Worm (Caenorhabditis elegans): ENCODE measurements around the gene K01B6.3.

Gene K01B6.3

DNA sequence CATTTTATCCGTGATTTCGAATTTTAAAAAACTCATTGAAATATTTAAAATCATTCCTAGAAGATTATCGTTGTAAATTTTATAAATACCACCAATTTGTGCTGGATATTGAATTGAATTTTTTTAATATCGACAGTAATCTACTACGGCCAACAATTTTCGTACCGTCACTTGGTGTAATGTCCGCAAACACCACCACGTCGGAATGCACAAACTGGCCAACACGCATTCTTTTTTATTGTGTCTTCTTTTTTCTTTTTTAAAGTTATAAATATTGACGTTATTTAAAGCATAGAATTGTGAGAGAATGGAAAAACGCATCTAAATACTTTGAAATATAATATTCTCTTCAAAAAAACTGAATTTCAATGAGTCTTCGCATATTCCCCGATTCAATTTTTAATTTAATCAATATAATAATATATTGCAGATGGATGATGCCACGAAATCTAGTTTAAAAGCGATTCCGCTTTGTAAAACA lies 31.1 kb downstream of the K01B6.3 start, which contains the start of gene ufc-1:
TSS of gene ufc-1 (plus strand) at position 431 of the 481 bp plus-strand sequence.
- TF ChIP-seq hmg-4 (GFP tag; optimal IDR thresholded peaks at IDR 0.05) (no peak), tbx-11 (GFP tag; IDR thresholded peaks at IDR 0.05) (no peak), ama-1 (optimal IDR thresholded peaks at IDR 0.05) (no peak), sea-1 (GFP tag; conservative IDR thresholded peaks at IDR 0.05) (no peak), aly-1 (tag; optimal IDR thresholded peaks at IDR 0.05) (no peak), flt-1 (GFP tag; IDR thresholded peaks at IDR 0.05) (no peak), ceh-13 (GFP tag; optimal IDR thresholded peaks at IDR 0.05) (no peak), scrt-1 (GFP tag; IDR thresholded peaks at IDR 0.05) (no peak), ets-7 (tag; optimal IDR thresholded peaks at IDR 0.05) (no peak), ceh-36 (tag; optimal IDR thresholded peaks at IDR 0.05) (no peak), tbx-37 (GFP tag; conservative IDR thresholded peaks at IDR 0.05) (no peak), tra-4 (tag; optimal IDR thresholded peaks at IDR 0.05) (no peak), hnd-1 (tag; optimal IDR thresholded peaks at IDR 0.05) (no peak), pes-1 (GFP tag; IDR thresholded peaks at IDR 0.05) (no peak), B0310.2 (tag; optimal IDR thresholded peaks at IDR 0.05) (no peak), F13C5.2 (tag; optimal IDR thresholded peaks at IDR 0.05) (no peak)

DNA sequence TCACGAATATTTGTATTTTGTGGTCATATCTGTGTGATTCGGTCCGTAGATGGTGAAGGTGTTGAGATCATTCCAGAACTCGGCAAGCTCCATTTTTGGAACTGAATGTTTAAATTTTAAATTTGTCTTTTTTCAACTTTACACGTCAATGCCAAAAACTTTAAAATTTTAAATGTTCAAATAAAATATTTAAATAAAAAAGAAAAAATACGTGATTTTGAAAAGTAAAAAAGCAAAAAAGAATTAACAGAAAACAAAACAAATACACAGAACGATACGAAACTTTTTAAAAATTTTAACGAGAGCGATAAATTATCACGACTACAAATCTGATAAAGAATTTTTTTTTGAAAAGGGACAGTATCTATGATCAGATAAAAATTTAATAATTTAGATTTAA lies 34.2 kb downstream of the K01B6.3 start, which contains the start of gene elo-4:
TSS of gene elo-4 (minus strand) at position 101 of the 400 bp plus-strand sequence.
- TF ChIP-seq F13C5.2 (tag; optimal IDR thresholded peaks at IDR 0.05), result no peak
- TF ChIP-seq scrt-1 (GFP tag; IDR thresholded peaks at IDR 0.05), result no peak
- TF ChIP-seq pes-1 (GFP tag; IDR thresholded peaks at IDR 0.05), result no peak
- TF ChIP-seq tra-4 (tag; optimal IDR thresholded peaks at IDR 0.05), result no peak
- TF ChIP-seq tbx-37 (GFP tag; conservative IDR thresholded peaks at IDR 0.05), result no peak
- no peak for TF ChIP-seq hmg-4 (GFP tag; optimal IDR thresholded peaks at IDR 0.05)
- no peak for TF ChIP-seq aly-1 (tag; optimal IDR thresholded peaks at IDR 0.05)
- TF ChIP-seq B0310.2 (tag; optimal IDR thresholded peaks at IDR 0.05), result no peak
- TF ChIP-seq ama-1 (optimal IDR thresholded peaks at IDR 0.05), result no peak
- no peak for TF ChIP-seq ceh-13 (GFP tag; optimal IDR thresholded peaks at IDR 0.05)
- no peak for TF ChIP-seq hmbx-1 (tag; optimal IDR thresholded peaks at IDR 0.05)
- no peak for TF ChIP-seq tbx-11 (GFP tag; IDR thresholded peaks at IDR 0.05)
- TF ChIP-seq hnd-1 (tag; optimal IDR thresholded peaks at IDR 0.05), result no peak
- no peak for TF ChIP-seq ets-7 (tag; optimal IDR thresholded peaks at IDR 0.05)
- no peak for TF ChIP-seq flt-1 (GFP tag; IDR thresholded peaks at IDR 0.05)
- TF ChIP-seq ceh-36 (tag; optimal IDR thresholded peaks at IDR 0.05), result no peak
- TF ChIP-seq sea-1 (GFP tag; conservative IDR thresholded peaks at IDR 0.05), result no peak

DNA sequence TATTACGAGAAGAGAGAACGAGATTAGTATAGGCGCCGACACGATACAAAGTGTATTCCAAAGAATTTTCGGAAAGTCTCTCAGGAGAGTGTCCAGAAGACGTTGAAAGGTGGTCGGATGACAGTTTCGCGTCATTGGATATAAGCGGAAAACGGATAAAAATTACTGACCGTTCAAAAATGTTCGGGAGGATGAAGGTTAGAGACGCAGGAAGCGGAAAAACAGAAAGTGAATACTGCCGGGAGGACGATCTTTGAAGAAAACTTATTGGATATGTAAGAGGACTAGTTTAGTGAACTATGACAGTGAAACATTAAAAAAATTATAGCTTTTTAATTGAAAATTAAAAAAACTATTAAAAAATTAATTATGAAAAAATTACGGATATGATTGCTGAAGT lies 35.1 kb downstream of the K01B6.3 start:
- TF ChIP-seq hmbx-1 (tag; optimal IDR thresholded peaks at IDR 0.05), result no peak
- TF ChIP-seq aly-1 (tag; optimal IDR thresholded peaks at IDR 0.05), result no peak
- no peak for TF ChIP-seq sea-1 (GFP tag; conservative IDR thresholded peaks at IDR 0.05)
- TF ChIP-seq flt-1 (GFP tag; IDR thresholded peaks at IDR 0.05), result no peak
- no peak for TF ChIP-seq hnd-1 (tag; optimal IDR thresholded peaks at IDR 0.05)
- TF ChIP-seq ceh-13 (GFP tag; optimal IDR thresholded peaks at IDR 0.05), result no peak
- TF ChIP-seq F13C5.2 (tag; optimal IDR thresholded peaks at IDR 0.05), result no peak
- no peak for TF ChIP-seq tra-4 (tag; optimal IDR thresholded peaks at IDR 0.05)
- no peak for TF ChIP-seq pes-1 (GFP tag; IDR thresholded peaks at IDR 0.05)
- TF ChIP-seq scrt-1 (GFP tag; IDR thresholded peaks at IDR 0.05), result no peak
- no peak for TF ChIP-seq ama-1 (optimal IDR thresholded peaks at IDR 0.05)
- no peak for TF ChIP-seq hmg-4 (GFP tag; optimal IDR thresholded peaks at IDR 0.05)
- TF ChIP-seq tbx-37 (GFP tag; conservative IDR thresholded peaks at IDR 0.05), result no peak
- no peak for TF ChIP-seq B0310.2 (tag; optimal IDR thresholded peaks at IDR 0.05)

DNA sequence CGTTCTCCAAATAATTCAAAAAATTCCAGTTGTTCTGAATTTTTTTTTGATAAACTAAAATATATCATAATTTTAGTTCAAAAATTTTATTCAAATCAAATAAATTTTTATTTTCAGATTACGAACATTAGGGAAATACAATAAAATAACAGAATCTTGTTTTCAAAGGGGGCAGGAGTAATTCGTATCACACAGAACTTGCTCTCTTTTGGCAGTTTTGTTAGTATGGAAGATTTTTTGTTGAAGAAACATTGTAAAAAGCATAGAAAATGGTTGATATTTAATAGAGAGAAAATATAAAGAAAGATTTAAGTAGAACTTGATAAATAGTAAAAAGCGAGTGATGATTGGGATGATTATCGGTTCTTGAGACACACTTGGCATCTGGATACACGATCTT lies 36.8 kb downstream of the K01B6.3 start:
- TF ChIP-seq ceh-13 (GFP tag; optimal IDR thresholded peaks at IDR 0.05) (no peak), hmg-4 (GFP tag; optimal IDR thresholded peaks at IDR 0.05) (no peak), F13C5.2 (tag; optimal IDR thresholded peaks at IDR 0.05) (no peak), hnd-1 (tag; optimal IDR thresholded peaks at IDR 0.05) (no peak)

DNA sequence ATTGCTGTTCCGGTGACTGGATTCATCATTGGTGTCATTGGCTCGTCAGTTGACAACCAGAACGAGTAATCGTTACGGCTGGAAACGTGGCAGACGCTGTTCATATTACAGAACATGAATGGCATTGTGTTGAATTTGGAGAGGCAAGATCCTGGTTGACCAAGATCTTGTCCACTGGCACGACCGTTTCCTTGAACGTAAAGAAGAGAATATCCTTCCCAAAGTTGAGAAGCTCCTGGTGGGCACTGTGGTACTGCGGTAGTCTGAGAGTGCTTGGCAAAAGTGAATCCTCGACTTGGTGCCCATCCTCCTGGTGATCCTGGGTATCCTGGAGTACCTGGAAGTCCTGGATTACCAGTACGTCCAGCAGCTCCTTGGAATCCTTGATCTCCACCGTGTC lies 37.9 kb downstream of the K01B6.3 start:
- TF ChIP-seq tra-4 (tag; optimal IDR thresholded peaks at IDR 0.05) (no peak), F13C5.2 (tag; optimal IDR thresholded peaks at IDR 0.05) (no peak), ets-7 (tag; optimal IDR thresholded peaks at IDR 0.05) (no peak), scrt-1 (GFP tag; IDR thresholded peaks at IDR 0.05) (no peak), flt-1 (GFP tag; IDR thresholded peaks at IDR 0.05) (no peak), ceh-13 (GFP tag; optimal IDR thresholded peaks at IDR 0.05) (no peak), ama-1 (optimal IDR thresholded peaks at IDR 0.05) (no peak), hmg-4 (GFP tag; optimal IDR thresholded peaks at IDR 0.05) (no peak), hmbx-1 (tag; optimal IDR thresholded peaks at IDR 0.05) (no peak), B0310.2 (tag; optimal IDR thresholded peaks at IDR 0.05) (no peak), sea-1 (GFP tag; conservative IDR thresholded peaks at IDR 0.05) (no peak), tbx-37 (GFP tag; conservative IDR thresholded peaks at IDR 0.05) (no peak), pes-1 (GFP tag; IDR thresholded peaks at IDR 0.05) (no peak), aly-1 (tag; optimal IDR thresholded peaks at IDR 0.05) (no peak), tbx-11 (GFP tag; IDR thresholded peaks at IDR 0.05) (no peak), ceh-36 (tag; optimal IDR thresholded peaks at IDR 0.05) (no peak)

DNA sequence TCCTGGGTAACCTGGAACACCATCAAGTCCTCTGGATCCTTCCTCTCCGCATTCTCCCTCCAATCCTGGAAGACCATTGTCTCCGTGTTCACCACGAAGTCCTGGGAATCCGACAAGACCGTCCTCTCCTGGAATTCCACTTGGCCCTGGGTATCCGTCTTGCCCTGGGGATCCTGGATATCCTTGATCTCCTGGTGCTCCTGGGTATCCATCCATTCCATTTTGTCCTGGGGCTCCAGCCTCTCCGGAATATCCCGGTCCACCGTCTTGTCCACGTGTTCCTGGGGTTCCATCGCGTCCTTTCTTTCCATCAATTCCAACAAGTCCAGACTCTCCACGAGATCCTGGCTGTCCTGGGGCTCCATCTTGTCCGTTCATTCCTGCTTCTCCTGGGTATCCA lies 40.0 kb downstream of the K01B6.3 start:
- TF ChIP-seq sea-1 (GFP tag; conservative IDR thresholded peaks at IDR 0.05) (0 out of 2 replicates have a peak, but pooled peaks have one; percentile 13), hnd-1 (tag; optimal IDR thresholded peaks at IDR 0.05) (no peak), hmg-4 (GFP tag; optimal IDR thresholded peaks at IDR 0.05) (no peak)

DNA sequence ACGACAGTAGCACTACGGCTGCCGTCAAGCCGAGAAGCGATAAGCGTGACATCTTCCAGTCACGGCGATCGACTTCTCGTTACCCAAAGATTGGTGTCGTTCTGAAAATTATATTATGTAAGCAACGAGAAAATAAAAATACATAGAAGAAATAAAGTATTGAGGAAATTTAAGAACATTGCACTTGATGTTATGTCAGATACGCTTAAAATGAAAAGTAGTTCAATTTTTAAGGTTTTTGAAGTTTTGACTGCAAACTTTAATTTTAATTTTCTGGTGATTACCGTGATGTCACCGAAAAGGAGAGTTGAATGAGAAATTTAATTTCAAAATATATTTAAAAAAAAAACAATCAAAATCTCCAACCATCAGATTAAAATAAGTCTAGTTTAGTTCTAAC lies 44.3 kb downstream of the K01B6.3 start, which contains the start of gene emb-9:
TSS of gene emb-9 (minus strand) at position 101 of the 400 bp plus-strand sequence.
- TF ChIP-seq hmg-4 (GFP tag; optimal IDR thresholded peaks at IDR 0.05), result no peak
- TF ChIP-seq ets-7 (tag; optimal IDR thresholded peaks at IDR 0.05), result no peak
- no peak for TF ChIP-seq tbx-37 (GFP tag; conservative IDR thresholded peaks at IDR 0.05)
- TF ChIP-seq tra-4 (tag; optimal IDR thresholded peaks at IDR 0.05), result no peak
- TF ChIP-seq sea-1 (GFP tag; conservative IDR thresholded peaks at IDR 0.05), result no peak
- no peak for TF ChIP-seq tbx-11 (GFP tag; IDR thresholded peaks at IDR 0.05)
- TF ChIP-seq flt-1 (GFP tag; IDR thresholded peaks at IDR 0.05), result no peak
- no peak for TF ChIP-seq scrt-1 (GFP tag; IDR thresholded peaks at IDR 0.05)
- no peak for TF ChIP-seq aly-1 (tag; optimal IDR thresholded peaks at IDR 0.05)
- TF ChIP-seq ceh-36 (tag; optimal IDR thresholded peaks at IDR 0.05), result no peak
- TF ChIP-seq hmbx-1 (tag; optimal IDR thresholded peaks at IDR 0.05), result no peak
- TF ChIP-seq ceh-13 (GFP tag; optimal IDR thresholded peaks at IDR 0.05), result no peak
- TF ChIP-seq pes-1 (GFP tag; IDR thresholded peaks at IDR 0.05), result no peak

Data from whole organism, early embryonic.